Fruit fly (Drosophila melanogaster) whole organism, adult: ENCODE data around the gene CG43954.

Source experiments
- CG1620 ChIP-seq: fragments of 200-800 bp; sonication (Bioruptor generic); optimal IDR thresholded peaks from 2 replicates; lab custom pipeline; 2016; ENCODE audit warnings: missing biosample characterization, missing genetic modification characterization
- CG7101 ChIP-seq: fragments of 200-800 bp; sonication (Bioruptor generic); optimal IDR thresholded peaks from 2 replicates; lab custom pipeline; 2018; ENCODE audit warnings: missing biosample characterization, mild to moderate bottlenecking, missing genetic modification characterization, moderate library complexity
- Clk ChIP-seq: fragments of 200-800 bp; sonication (Bioruptor generic); optimal IDR thresholded peaks from 2 replicates; lab custom pipeline; 2017; ENCODE audit warnings: missing biosample characterization, missing genetic modification characterization
- Mnt ChIP-seq: fragments of 200-800 bp; sonication (Bioruptor generic); optimal IDR thresholded peaks from 2 replicates; lab custom pipeline; 2016; ENCODE audit warnings: missing biosample characterization, mild to moderate bottlenecking, missing genetic modification characterization
- cic ChIP-seq: fragments of 200-800 bp; sonication (Bioruptor generic); optimal IDR thresholded peaks from 2 replicates; lab custom pipeline; 2017; ENCODE audit warnings: missing biosample characterization, mild to moderate bottlenecking, missing genetic modification characterization, moderate library complexity

DNA sequence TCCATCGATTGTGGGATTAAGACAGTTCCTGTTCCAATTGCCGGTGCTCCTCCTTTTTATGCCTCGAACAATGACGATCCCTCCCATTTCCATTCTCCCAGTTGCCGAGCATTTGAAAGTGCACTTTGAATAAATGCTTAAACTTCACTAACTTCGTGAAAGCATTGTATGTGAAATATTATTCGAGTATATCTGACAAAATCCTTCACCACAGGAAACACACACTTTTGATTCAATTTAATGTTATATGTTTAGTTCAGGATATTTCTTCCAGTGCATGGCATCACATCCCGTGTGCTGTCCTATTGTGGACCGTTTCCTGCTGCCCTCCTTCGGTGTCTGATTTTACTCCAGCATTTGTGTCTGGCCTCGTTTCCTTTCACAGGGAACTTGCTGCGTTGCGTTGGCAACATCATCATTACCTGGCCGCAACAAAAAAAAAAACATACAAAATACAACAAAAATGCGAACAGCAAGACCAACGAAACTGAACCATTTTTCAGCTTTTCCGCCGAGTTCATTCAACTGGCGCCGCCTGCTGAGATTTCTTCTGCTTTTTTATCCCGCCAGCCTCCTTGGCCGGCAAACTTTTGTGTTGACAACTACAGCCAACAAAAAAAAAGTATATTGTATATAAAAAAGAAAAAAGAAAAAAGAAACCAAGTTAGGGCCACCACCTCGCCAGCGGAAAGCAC lies 41.1 kb upstream of the CG43954 start:
- no peak for TF ChIP-seq Mnt (GFP tag; lab: Kevin White, UChicago)
- no peak for TF ChIP-seq Clk (GFP tag; lab: Kevin White, UChicago)
- TF ChIP-seq CG7101: no peak
- TF ChIP-seq CG1620 (GFP tag; lab: Kevin White, UChicago): no peak
- TF ChIP-seq cic: no peak
